Worm (Caenorhabditis elegans) whole organism, young adult: ENCODE data around the gene nhr-152.
"Not testable (repeated sequence)": the region's sequence is repeated elsewhere in the genome, so short reads cannot be mapped to it uniquely, and the experiment has no call there.

ENCODE experiments used
- B0261.1 ChIP-seq: sonication (generic microtip); optimal IDR thresholded peaks from 2 replicates; lab custom pipeline; 2016; ENCODE audit warnings: mild to moderate bottlenecking, missing genetic modification characterization, moderate library complexity, missing compliant biosample characterization
- B0336.3 ChIP-seq: fragments of 200-800 bp; sonication (Bioruptor generic); IDR thresholded peaks from 2 replicates; pipeline ENCODE4 v1.3.6; 2022; ENCODE audit warnings: missing genetic modification characterization, missing compliant biosample characterization
- C17E4.6 ChIP-seq: fragments of 200-800 bp; sonication (Bioruptor generic); IDR thresholded peaks from 2 replicates; pipeline ENCODE4 v1.3.6; 2022; ENCODE audit warnings: missing genetic modification reagents, missing genetic modification characterization, missing compliant biosample characterization
- F10E7.11 ChIP-seq: sonication (generic microtip); optimal IDR thresholded peaks from 2 replicates; lab custom pipeline; 2017; ENCODE audit warnings: mild to moderate bottlenecking, missing genetic modification characterization, moderate library complexity, missing compliant biosample characterization
- F49E8.2 ChIP-seq: sonication (generic microtip); optimal IDR thresholded peaks from 3 replicates; lab custom pipeline; 2017; ENCODE audit warnings: missing genetic modification characterization, mild to moderate bottlenecking, missing compliant biosample characterization, antibody characterized with exemption, moderate library complexity; ENCODE audit not compliant: insufficient read depth
- K11D2.4 ChIP-seq: fragments of 200-800 bp; sonication (Bioruptor generic); IDR thresholded peaks from 2 replicates; pipeline ENCODE4 v1.3.6; 2022; ENCODE audit warnings: missing genetic modification reagents, missing genetic modification characterization, missing compliant biosample characterization
- K12H6.12 ChIP-seq: fragments of 200-800 bp; sonication (Bioruptor generic); optimal IDR thresholded peaks from 2 replicates; lab custom pipeline; 2018; ENCODE audit warnings: mild to moderate bottlenecking, missing genetic modification characterization, missing compliant biosample characterization
- T26A5.8 ChIP-seq: sonication (generic microtip); optimal IDR thresholded peaks from 2 replicates; lab custom pipeline; 2016; ENCODE audit warnings: missing genetic modification characterization, missing compliant biosample characterization
- ZK185.1 ChIP-seq: sonication (generic microtip); optimal IDR thresholded peaks from 2 replicates; lab custom pipeline; 2016; ENCODE audit warnings: mild to moderate bottlenecking, missing genetic modification characterization, missing compliant biosample characterization; ENCODE audit not compliant: poor library complexity, severe bottlenecking
- akir-1 ChIP-seq: fragments of 200-800 bp; sonication (Bioruptor generic); optimal IDR thresholded peaks from 2 replicates; lab custom pipeline; 2018; ENCODE audit warnings: mild to moderate bottlenecking, missing genetic modification characterization, moderate library complexity, missing compliant biosample characterization
- ama-1 ChIP-seq, 3 experiments: fragments of 150-350 bp in 1 of 3; sonication (generic microtip) in 2 of 3; optimal IDR thresholded peaks; 2 replicates each; lab custom pipeline; 2014 to 2018; ENCODE audit warnings: missing biosample characterization in 2 of 3, missing genetic modification characterization in 2 of 3, missing genetic modification reagents in 2 of 3
- athp-1 ChIP-seq: sonication (generic microtip); optimal IDR thresholded peaks from 2 replicates; lab custom pipeline; 2017; ENCODE audit warnings: mild to moderate bottlenecking, missing genetic modification characterization, missing compliant biosample characterization
- attf-3 ChIP-seq: fragments of 200-800 bp; sonication (Bioruptor generic); conservative IDR thresholded peaks from 2 replicates; pipeline ENCODE4 v1.3.6; 2022; ENCODE audit warnings: missing genetic modification reagents, missing genetic modification characterization, missing compliant biosample characterization
- ceh-40 ChIP-seq: fragments of 200-800 bp; sonication (Bioruptor generic); IDR thresholded peaks from 2 replicates; pipeline ENCODE4 v1.3.6; 2022; ENCODE audit warnings: missing genetic modification characterization, missing compliant biosample characterization
- egl-18 ChIP-seq: fragments of 200-800 bp; sonication (Bioruptor generic); IDR thresholded peaks from 2 replicates; pipeline ENCODE4 v1.3.6; 2022; ENCODE audit warnings: missing genetic modification reagents, missing genetic modification characterization, missing compliant biosample characterization
- egl-44 ChIP-seq: fragments of 200-800 bp; sonication (Bioruptor generic); IDR thresholded peaks from 2 replicates; pipeline ENCODE4 v1.3.6; 2022; ENCODE audit warnings: missing genetic modification reagents, missing genetic modification characterization, missing compliant biosample characterization
- egrh-3 ChIP-seq: fragments of 200-800 bp; sonication (Bioruptor generic); IDR thresholded peaks from 2 replicates; pipeline ENCODE4 v1.3.6; 2022; ENCODE audit warnings: missing genetic modification reagents, missing genetic modification characterization, missing compliant biosample characterization
- ets-4 ChIP-seq: fragments of 200-800 bp; sonication (Bioruptor generic); optimal IDR thresholded peaks from 2 replicates; lab custom pipeline; 2018; ENCODE audit warnings: mild to moderate bottlenecking, missing genetic modification characterization, missing compliant biosample characterization
- fkh-3 ChIP-seq: sonication (generic microtip); optimal IDR thresholded peaks from 2 replicates; lab custom pipeline; 2016; ENCODE audit warnings: mild to moderate bottlenecking, missing genetic modification characterization, missing compliant biosample characterization
- hmg-1.2 ChIP-seq: fragments of 200-800 bp; sonication (Bioruptor generic); IDR thresholded peaks from 2 replicates; pipeline ENCODE4 v1.3.6; 2022; ENCODE audit warnings: missing genetic modification reagents, missing genetic modification characterization, missing compliant biosample characterization
- lag-1 ChIP-seq: fragments of 200-800 bp; sonication (Bioruptor generic); IDR thresholded peaks from 2 replicates; pipeline ENCODE4 v1.3.6; 2022; ENCODE audit warnings: missing genetic modification reagents, missing genetic modification characterization, missing compliant biosample characterization
- lin-26 ChIP-seq: fragments of 200-800 bp; sonication (Bioruptor generic); IDR thresholded peaks from 2 replicates; pipeline ENCODE4 v1.3.6; 2022; ENCODE audit warnings: missing genetic modification reagents, missing genetic modification characterization, missing compliant biosample characterization
- lir-1 ChIP-seq: fragments of 200-800 bp; sonication (Bioruptor generic); conservative IDR thresholded peaks from 2 replicates; pipeline ENCODE4 v1.3.6; 2022; ENCODE audit warnings: missing genetic modification reagents, missing genetic modification characterization, missing compliant biosample characterization
- madf-10 ChIP-seq: sonication (generic microtip); optimal IDR thresholded peaks from 2 replicates; lab custom pipeline; 2016; ENCODE audit warnings: mild to moderate bottlenecking, missing genetic modification characterization, missing compliant biosample characterization
- madf-3 ChIP-seq: fragments of 200-800 bp; sonication (Bioruptor generic); IDR thresholded peaks from 2 replicates; pipeline ENCODE4 v1.3.6; 2022; ENCODE audit warnings: missing genetic modification reagents, missing genetic modification characterization, missing compliant biosample characterization
- madf-8 ChIP-seq: fragments of 200-800 bp; sonication (Bioruptor generic); conservative IDR thresholded peaks from 2 replicates; pipeline ENCODE4 v1.3.6; 2022; ENCODE audit warnings: missing genetic modification reagents, missing genetic modification characterization, missing compliant biosample characterization
- nhr-120 ChIP-seq: fragments of 200-800 bp; sonication (Bioruptor generic); IDR thresholded peaks from 2 replicates; pipeline ENCODE4 v1.3.6; 2022; ENCODE audit warnings: missing genetic modification characterization, missing compliant biosample characterization
- nhr-27 ChIP-seq: fragments of 200-800 bp; sonication (Bioruptor generic); optimal IDR thresholded peaks from 2 replicates; lab custom pipeline; 2018; ENCODE audit warnings: mild to moderate bottlenecking, missing genetic modification characterization, moderate library complexity, missing compliant biosample characterization
- nhr-80 ChIP-seq: sonication (generic microtip); optimal IDR thresholded peaks from 2 replicates; lab custom pipeline; 2016; ENCODE audit warnings: missing genetic modification characterization, missing compliant biosample characterization
- nhr-90 ChIP-seq: sonication (generic microtip); optimal IDR thresholded peaks from 2 replicates; lab custom pipeline; 2016; ENCODE audit warnings: missing genotype, mild to moderate bottlenecking, missing genetic modification characterization, missing compliant biosample characterization
- snpc-4 ChIP-seq, 5 experiments: fragments of 150-350 bp in 1 of 5; sonication (generic microtip) in 4 of 5; optimal IDR thresholded peaks; 2 replicates each; lab custom pipeline; 2014 to 2018; ENCODE audit warnings: missing genetic modification characterization in 5 of 5, missing biosample characterization in 3 of 5, antibody characterized with exemption in 2 of 5, mild to moderate bottlenecking in 2 of 5, missing compliant biosample characterization in 2 of 5, missing genotype in 2 of 5, moderate library complexity in 2 of 5, missing genetic modification reagents in 1 of 5
- tbp1 ChIP-seq: fragments of 200-800 bp; sonication (Bioruptor generic); optimal IDR thresholded peaks from 2 replicates; lab custom pipeline; 2018; ENCODE audit warnings: mild to moderate bottlenecking, missing genetic modification characterization, missing compliant biosample characterization
- tbx-9 ChIP-seq: sonication (generic microtip); optimal IDR thresholded peaks from 2 replicates; lab custom pipeline; 2016; ENCODE audit warnings: borderline replicate concordance, missing genetic modification characterization, inconsistent platforms, missing compliant biosample characterization
- xnd-1 ChIP-seq: sonication (generic microtip); optimal IDR thresholded peaks from 2 replicates; lab custom pipeline; 2016; ENCODE audit warnings: missing genotype, missing genetic modification reagents, missing genetic modification characterization, missing compliant biosample characterization
- zfh-2 ChIP-seq: fragments of 200-800 bp; sonication (Bioruptor generic); conservative IDR thresholded peaks from 2 replicates; pipeline ENCODE4 v1.3.6; 2022; ENCODE audit warnings: missing genetic modification reagents, missing genetic modification characterization, missing compliant biosample characterization
- zim-3 ChIP-seq: sonication (generic microtip); optimal IDR thresholded peaks from 2 replicates; lab custom pipeline; 2017; ENCODE audit warnings: mild to moderate bottlenecking, missing genetic modification characterization, moderate library complexity, missing compliant biosample characterization
- ztf-18 ChIP-seq: sonication (generic microtip); optimal IDR thresholded peaks from 2 replicates; lab custom pipeline; 2016; ENCODE audit warnings: missing genotype, mild to moderate bottlenecking, missing genetic modification characterization, missing compliant biosample characterization
- ztf-6 ChIP-seq: fragments of 200-800 bp; sonication (Bioruptor generic); IDR thresholded peaks from 2 replicates; pipeline ENCODE4 v1.3.6; 2022; ENCODE audit warnings: missing genetic modification reagents, missing genetic modification characterization, missing compliant biosample characterization

Gene nhr-152

DNA sequence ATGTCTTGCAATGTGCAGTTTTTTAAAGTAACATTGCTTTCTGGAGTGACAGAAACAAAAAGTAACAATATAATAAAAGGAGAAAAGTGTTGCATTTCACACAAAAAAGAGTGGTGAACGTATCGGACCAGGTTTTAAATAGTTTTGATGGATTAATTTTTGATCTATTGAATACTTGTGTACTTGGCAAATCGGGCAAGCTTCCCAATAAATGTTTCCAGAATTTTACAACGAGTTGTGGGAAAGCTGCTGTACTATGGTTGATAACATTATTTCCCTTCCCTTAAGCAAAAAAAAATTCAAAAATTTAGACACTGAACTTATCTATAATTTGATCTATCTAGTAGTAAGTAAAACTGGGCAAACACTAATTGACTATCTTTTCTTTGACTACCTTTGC lies 7.2 kb downstream of the nhr-152 start, which contains the start of gene C12D5.10:
Gene C12D5.10 (minus strand): TSS at position 101 of the 400 bp plus-strand sequence.
- TF ChIP-seq F49E8.2 = no peak
- TF ChIP-seq madf-10 (tag; lab: Kevin White, UChicago) = no peak
- TF ChIP-seq C17E4.6 (GFP tag; lab: Robert Waterston, UW) = no peak
- TF ChIP-seq madf-8 = no peak

DNA sequence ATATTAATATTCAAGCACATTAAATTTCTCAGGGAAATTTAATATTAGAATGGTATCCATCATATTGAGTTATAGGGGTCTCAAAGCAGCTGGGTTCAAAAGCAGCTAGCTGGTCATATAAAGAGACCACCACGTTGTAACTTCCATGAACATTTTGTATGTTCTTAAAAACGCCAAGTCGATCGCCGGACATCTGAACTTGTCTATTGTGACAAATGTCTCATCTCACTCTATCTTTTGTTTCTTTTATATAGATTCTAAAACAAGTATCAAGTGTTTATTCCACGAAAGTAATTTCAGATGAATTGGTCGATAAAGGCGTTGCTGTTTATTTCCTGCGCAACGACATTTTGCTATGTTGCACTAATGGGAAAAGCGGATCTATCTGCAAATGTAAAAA lies 10.7 kb downstream of the nhr-152 start, which contains the start of gene ZK105.3:
Gene ZK105.3 (plus strand): TSS at position 301 of the 400 bp plus-strand sequence.
- no peak for TF ChIP-seq ama-1 (optimal IDR thresholded peaks at IDR 0.05; lab: Kevin White, UChicago)
- TF ChIP-seq ama-1 (GFP tag; optimal IDR thresholded peaks at IDR 0.05; lab: Kevin White, UChicago) = no peak
- TF ChIP-seq nhr-120 (GFP tag; lab: Robert Waterston, UW) = no peak
- TF ChIP-seq ZK185.1 = no peak
- no peak for TF ChIP-seq lag-1 (GFP tag; lab: Robert Waterston, UW)
- TF ChIP-seq tbp1 (GFP tag; lab: Kevin White, UChicago) = no peak
- TF ChIP-seq egl-18 = no peak

DNA sequence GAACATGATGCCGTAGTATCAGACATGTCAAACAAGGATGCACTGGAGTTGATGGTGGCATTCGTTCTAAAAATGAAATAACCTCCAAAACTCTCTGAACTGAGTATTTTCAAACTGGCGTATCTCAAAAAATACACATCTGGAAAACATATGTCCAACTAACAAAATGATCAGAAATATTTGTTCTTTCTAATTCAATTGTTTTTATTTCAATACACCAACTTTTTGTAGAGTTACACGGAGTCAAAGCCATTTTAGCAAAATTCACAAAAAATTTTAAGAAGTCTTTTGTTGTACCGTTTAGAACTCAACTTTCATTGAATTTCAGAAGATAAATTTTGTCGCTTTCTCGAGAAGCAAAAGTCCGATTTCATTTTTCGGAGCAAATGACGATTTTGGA lies 17.4 kb downstream of the nhr-152 start, which contains the start of gene srsx-40:
Gene srsx-40 (minus strand): TSS at position 101 of the 400 bp plus-strand sequence.
- TF ChIP-seq F10E7.11; hmg-1.2 (GFP tag; lab: Robert Waterston, UW); ets-4: not testable (repeated sequence)

DNA sequence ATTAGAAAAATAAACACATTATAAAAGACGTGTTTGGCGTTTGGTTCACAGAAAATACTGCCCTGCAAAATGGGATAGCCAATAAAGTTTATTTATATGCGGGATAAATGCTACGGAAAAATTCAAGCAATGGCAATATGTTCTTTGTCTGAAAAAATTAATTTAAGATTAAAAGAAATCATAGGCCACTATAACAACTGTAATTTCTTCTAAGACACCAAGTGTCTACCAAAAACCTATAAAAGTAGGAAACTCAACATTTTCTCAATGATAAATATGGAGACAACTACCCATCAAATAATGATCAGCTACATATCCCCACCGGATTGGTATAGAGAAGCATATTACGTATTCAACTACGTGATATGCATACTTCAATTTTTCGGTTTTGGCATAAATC lies 19.2 kb downstream of the nhr-152 start, which contains the start of gene srw-3:
Gene srw-3 (plus strand): TSS at position 301 of the 400 bp plus-strand sequence.
- TF ChIP-seq attf-3 (GFP tag; lab: Robert Waterston, UW) (no peak), nhr-27 (tag; lab: Kevin White, UChicago) (no peak), athp-1 (tag; lab: Kevin White, UChicago) (no peak), ama-1 (optimal IDR thresholded peaks at IDR 0.05; lab: Kevin White, UChicago) (no peak), ama-1 (GFP tag; optimal IDR thresholded peaks at IDR 0.05; lab: Kevin White, UChicago) (no peak), B0336.3 (GFP tag; lab: Robert Waterston, UW) (no peak), zim-3 (no peak), xnd-1 (tag; lab: Kevin White, UChicago) (no peak), lin-26 (GFP tag; lab: Robert Waterston, UW) (no peak), tbx-9 (tag; lab: Kevin White, UChicago) (no peak), B0261.1 (tag; lab: Kevin White, UChicago) (no peak), ztf-6 (no peak), T26A5.8 (tag; lab: Kevin White, UChicago) (no peak), lir-1 (no peak), madf-10 (tag; lab: Kevin White, UChicago) (no peak), nhr-120 (GFP tag; lab: Robert Waterston, UW) (no peak), F10E7.11 (no peak), madf-3 (no peak), egl-44 (no peak)

DNA sequence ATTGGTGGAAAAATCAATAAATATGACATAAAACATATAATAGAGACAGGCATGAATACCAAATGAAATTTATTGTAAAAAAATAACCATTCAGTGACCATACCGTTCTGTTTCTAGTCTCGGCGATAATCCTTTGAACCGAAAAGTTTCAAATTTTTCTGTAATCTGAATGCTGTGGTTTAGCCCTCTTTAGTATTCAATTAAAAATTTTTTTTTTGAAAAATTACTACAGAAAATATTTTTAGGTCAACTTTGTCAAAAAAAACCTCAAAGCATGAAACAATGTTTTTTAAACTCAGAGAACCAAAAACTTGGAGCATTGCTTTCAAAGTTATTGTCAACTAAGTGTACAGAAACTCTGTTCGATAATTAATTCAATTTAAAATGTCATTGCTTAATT lies 22.4 kb downstream of the nhr-152 start, which contains the start of gene ZK105.11:
Gene ZK105.11 (minus strand): TSS at position 101 of the 400 bp plus-strand sequence.
- TF ChIP-seq zfh-2 (no peak), nhr-80 (tag; lab: Kevin White, UChicago) (no peak), attf-3 (GFP tag; lab: Robert Waterston, UW) (no peak), egrh-3 (no peak), K12H6.12 (tag; lab: Kevin White, UChicago) (no peak), snpc-4 (GFP tag; optimal IDR thresholded peaks at IDR 0.05; lab: Kevin White, UChicago) (no peak), snpc-4 (tag; optimal IDR thresholded peaks at IDR 0.05; lab: Kevin White, UChicago) (no peak), nhr-90 (no peak), ztf-18 (tag; lab: Kevin White, UChicago) (no peak), ceh-40 (GFP tag; lab: Robert Waterston, UW) (no peak), egl-18 (no peak), fkh-3 (no peak), egl-44 (no peak), K11D2.4 (GFP tag; lab: Robert Waterston, UW) (no peak), akir-1 (GFP tag; lab: Kevin White, UChicago) (no peak), B0261.1 (tag; lab: Kevin White, UChicago) (no peak), nhr-120 (GFP tag; lab: Robert Waterston, UW) (no peak)
